Fruit fly (Drosophila melanogaster): ENCODE results near the gene hiw.
A peak's percentile ranks its signal among the peaks of the same experiment; 100 is the strongest.

The hiw gene

dm6 chrX:15074646-15075351 lies 11.6 kb upstream of the hiw start (continued):
- TF ChIP-seq nom (GFP tag; optimal IDR thresholded peaks at IDR 0.05) (peak; percentile 97), fd64A (GFP tag; optimal IDR thresholded peaks at IDR 0.05) (peak; percentile 48), TFAM (GFP tag; optimal IDR thresholded peaks at IDR 0.05) (peak; percentile 36), jigr1 (GFP tag; IDR thresholded peaks at IDR 0.05) (peak; percentile 71; the same call in 2 of the 3 replicates), CG11093 (GFP tag; IDR thresholded peaks at IDR 0.05) (peak; percentile 87), CG15514 (GFP tag; optimal IDR thresholded peaks at IDR 0.05) (peak; percentile 81), ac (GFP tag; optimal IDR thresholded peaks at IDR 0.05) (no peak), exex (tag; optimal IDR thresholded peaks at IDR 0.05) (peak; percentile 64), sim (GFP tag; IDR thresholded peaks at IDR 0.05) (0 out of 2 replicates have a peak, but pooled peaks have one; percentile 4), Hmx (GFP tag; optimal IDR thresholded peaks at IDR 0.05) (peak; percentile 70), CG14710 (tag; optimal IDR thresholded peaks at IDR 0.05) (peak; percentile 75), CG30020 (tag; optimal IDR thresholded peaks at IDR 0.05) (peak; percentile 54), CG10654 (GFP tag; optimal IDR thresholded peaks at IDR 0.05) (peak; percentile 84), CG11085 (GFP tag; IDR thresholded peaks at IDR 0.05) (peak; percentile 87), fd102C (GFP tag; optimal IDR thresholded peaks at IDR 0.05) (no peak), Sox102F (GFP tag; optimal IDR thresholded peaks at IDR 0.05) (peak; percentile 85), ems (GFP tag; optimal IDR thresholded peaks at IDR 0.05) (peak; percentile 91), ken (GFP tag; IDR thresholded peaks at IDR 0.05) (peak; percentile 94), grn (GFP tag; optimal IDR thresholded peaks at IDR 0.05) (peak; percentile 23), D19B (GFP tag; optimal IDR thresholded peaks at IDR 0.05) (peak; percentile 72), CG12391 (tag; optimal IDR thresholded peaks at IDR 0.05) (peak; percentile 88), cas (GFP tag; IDR thresholded peaks at IDR 0.05) (peak; percentile 72), Side (GFP tag; optimal IDR thresholded peaks at IDR 0.05) (peak; percentile 91), Xrp1 (GFP tag; IDR thresholded peaks at IDR 0.05) (peak; percentile 88), CG12104 (GFP tag; optimal IDR thresholded peaks at IDR 0.05) (peak; percentile 84), trh (GFP tag; optimal IDR thresholded peaks at IDR 0.05) (peak; percentile 64), CG14965 (GFP tag; optimal IDR thresholded peaks at IDR 0.05; ENCODE audit: borderline replicate concordance) (peak; percentile 57), CG4360 (GFP tag; IDR thresholded peaks at IDR 0.05) (peak; percentile 76), ash1 (GFP tag; optimal IDR thresholded peaks at IDR 0.05) (peak; percentile 74), Dfd (GFP tag; optimal IDR thresholded peaks at IDR 0.05) (no peak), Nf-YA (GFP tag; IDR thresholded peaks at IDR 0.05) (peak; percentile 66), CG4282 (GFP tag; optimal IDR thresholded peaks at IDR 0.05) (peak; percentile 86), CG33213 (GFP tag; optimal IDR thresholded peaks at IDR 0.05) (peak; percentile 81), salm (tag; optimal IDR thresholded peaks at IDR 0.05) (no peak), CG3838 (GFP tag; optimal IDR thresholded peaks at IDR 0.05) (peak; percentile 60), CG1602 (GFP tag; optimal IDR thresholded peaks at IDR 0.05) (peak; percentile 85), dm (GFP tag; optimal IDR thresholded peaks at IDR 0.05) (peak; percentile 84), slp2 (GFP tag; optimal IDR thresholded peaks at IDR 0.05) (peak; percentile 89), CG5953 (GFP tag; IDR thresholded peaks at IDR 0.05) (peak; percentile 83), HLH54F (GFP tag; optimal IDR thresholded peaks at IDR 0.05) (peak; percentile 92), HHEX (GFP tag; optimal IDR thresholded peaks at IDR 0.05) (peak; percentile 90), CG10543 (GFP tag; optimal IDR thresholded peaks at IDR 0.05) (peak; percentile 95), sna (GFP tag; IDR thresholded peaks at IDR 0.05; ENCODE audit: partially characterized antibody) (no peak), hkb (optimal IDR thresholded peaks at IDR 0.05) (peak; percentile 44), hkb (GFP tag; IDR thresholded peaks at IDR 0.05) (peak; percentile 86), gro (GFP tag; optimal IDR thresholded peaks at IDR 0.05) (peak; percentile 92), Hmr (GFP tag; optimal IDR thresholded peaks at IDR 0.05) (peak; percentile 93), bab2 (GFP tag; optimal IDR thresholded peaks at IDR 0.05) (peak; percentile 91), repo (GFP tag; optimal IDR thresholded peaks at IDR 0.05) (peak; percentile 88), CG17912 (GFP tag; optimal IDR thresholded peaks at IDR 0.05) (peak; percentile 55)
